Fruit fly (Drosophila melanogaster) whole organism, embryonic: Measurements from ENCODE around the gene CG32313.

Experiments used
- ATbp ChIP-seq: fragments of 200-800 bp; sonication (Bioruptor generic); optimal IDR thresholded peaks from 2 replicates; lab custom pipeline; 2017; ENCODE audit warnings: missing biosample characterization, mild to moderate bottlenecking, missing genetic modification characterization, missing genetic modification reagents
- Antp ChIP-seq: fragments of 200-800 bp; sonication (Bioruptor generic); optimal IDR thresholded peaks from 3 replicates; lab custom pipeline; 2016; ENCODE audit warnings: missing biosample characterization, missing genetic modification characterization
- Awh ChIP-seq: fragments of 200-800 bp; sonication (Bioruptor generic); IDR thresholded peaks from 2 replicates; pipeline ENCODE4, ENCODE4 v1.3.6; 2022; ENCODE audit warnings: missing biosample characterization, missing genetic modification characterization
- BEAF-32 ChIP-seq: fragments of 200-800 bp; sonication (Bioruptor generic); optimal IDR thresholded peaks from 3 replicates; lab custom pipeline; 2017; ENCODE audit warnings: missing biosample characterization, missing genetic modification characterization, mild to moderate bottlenecking, moderate library complexity, missing genetic modification reagents
- BtbVII ChIP-seq: fragments of 200-800 bp; sonication (Bioruptor generic); optimal IDR thresholded peaks from 3 replicates; lab custom pipeline; 2017; ENCODE audit warnings: missing biosample characterization, mild to moderate bottlenecking, missing genetic modification characterization
- CG10431 ChIP-seq: fragments of 200-800 bp; sonication (Bioruptor generic); optimal IDR thresholded peaks from 3 replicates; lab custom pipeline; 2018; ENCODE audit warnings: missing biosample characterization, mild to moderate bottlenecking, missing genetic modification characterization
- CG11247 ChIP-seq: fragments of 200-800 bp; sonication (Bioruptor generic); IDR thresholded peaks from 2 replicates; pipeline ENCODE4 v1.3.6; 2022; ENCODE audit warnings: missing biosample characterization, missing genetic modification characterization
- CG11560 ChIP-seq: fragments of 200-800 bp; sonication (Bioruptor generic); IDR thresholded peaks from 3 replicates; pipeline ENCODE4 v1.3.6; 2022; ENCODE audit warnings: missing biosample characterization, missing genetic modification characterization
- CG11695 ChIP-seq: fragments of 200-800 bp; sonication (Bioruptor generic); IDR thresholded peaks from 3 replicates; pipeline ENCODE4 v1.3.6; 2022; ENCODE audit warnings: missing biosample characterization, missing genetic modification characterization
- CG12104 ChIP-seq: fragments of 200-800 bp; sonication (Bioruptor generic); optimal IDR thresholded peaks from 3 replicates; lab custom pipeline; 2016; ENCODE audit warnings: missing biosample characterization, missing genetic modification characterization
- CG14710 ChIP-seq: fragments of 200-800 bp; sonication (Bioruptor generic); optimal IDR thresholded peaks from 3 replicates; lab custom pipeline; 2019; ENCODE audit warnings: missing biosample characterization, mild to moderate bottlenecking, missing genetic modification characterization, moderate library complexity
- CG15514 ChIP-seq: fragments of 200-800 bp; sonication (Bioruptor generic); optimal IDR thresholded peaks from 3 replicates; lab custom pipeline; 2017; ENCODE audit warnings: missing biosample characterization, missing genetic modification characterization, mild to moderate bottlenecking, moderate library complexity, missing genetic modification reagents
- CG18599 ChIP-seq: fragments of 200-800 bp; sonication (Bioruptor generic); optimal IDR thresholded peaks from 3 replicates; lab custom pipeline; 2017; ENCODE audit warnings: missing biosample characterization, missing genetic modification characterization, mild to moderate bottlenecking, moderate library complexity, missing genetic modification reagents
- CG2712 ChIP-seq: fragments of 200-800 bp; optimal IDR thresholded peaks from 3 replicates; lab custom pipeline; 2019; ENCODE audit warnings: missing biosample characterization, mild to moderate bottlenecking, missing genetic modification characterization, moderate library complexity
- CG31224 ChIP-seq: fragments of 200-800 bp; sonication (Bioruptor generic); IDR thresholded peaks from 2 replicates; pipeline ENCODE4 v1.3.6; 2022; ENCODE audit warnings: missing biosample characterization, missing genetic modification characterization
- CG32532 ChIP-seq: fragments of 200-800 bp; sonication (Bioruptor generic); IDR thresholded peaks from 2 replicates; pipeline ENCODE4 v1.3.6; 2022; ENCODE audit warnings: missing biosample characterization, missing genetic modification characterization
- CG6791 ChIP-seq: fragments of 200-800 bp; sonication (Bioruptor generic); IDR thresholded peaks from 3 replicates; pipeline ENCODE4 v1.3.6; 2022; ENCODE audit warnings: missing biosample characterization, missing genetic modification characterization; ENCODE audit not compliant: partially characterized antibody
- CG8089 ChIP-seq: fragments of 200-800 bp; sonication (Bioruptor generic); optimal IDR thresholded peaks from 3 replicates; lab custom pipeline; 2016; ENCODE audit warnings: missing biosample characterization, missing genetic modification characterization
- CG8359 ChIP-seq: fragments of 200-800 bp; sonication (Bioruptor generic); optimal IDR thresholded peaks from 2 replicates; lab custom pipeline; 2017; ENCODE audit warnings: missing biosample characterization, mild to moderate bottlenecking, missing genetic modification characterization, borderline replicate concordance
- CG8765 ChIP-seq: fragments of 200-800 bp; sonication (Bioruptor generic); IDR thresholded peaks from 2 replicates; pipeline ENCODE4 v1.3.6; 2022; ENCODE audit warnings: missing biosample characterization, missing genetic modification characterization
- CG9797 ChIP-seq: fragments of 200-800 bp; sonication (Bioruptor generic); optimal IDR thresholded peaks from 3 replicates; lab custom pipeline; 2018; ENCODE audit warnings: missing biosample characterization, mild to moderate bottlenecking, missing genetic modification characterization
- CTCF ChIP-seq: fragments of 200-800 bp; sonication (Bioruptor generic); optimal IDR thresholded peaks from 2 replicates; lab custom pipeline; 2017; ENCODE audit warnings: missing biosample characterization, mild to moderate bottlenecking, missing genetic modification characterization, moderate library complexity
- Dll ChIP-seq: fragments of 200-800 bp; sonication (Bioruptor generic); IDR thresholded peaks from 4 replicates; pipeline ENCODE4 v1.3.6; 2022; ENCODE audit warnings: missing biosample characterization, missing genetic modification characterization; ENCODE audit not compliant: partially characterized antibody
- E2f2 ChIP-seq: fragments of 200-800 bp; sonication (Bioruptor generic); IDR thresholded peaks from 2 replicates; pipeline ENCODE4 v1.3.6; 2022; ENCODE audit warnings: missing biosample characterization, missing genetic modification characterization
- Hmr ChIP-seq: fragments of 200-800 bp; sonication (Bioruptor generic); optimal IDR thresholded peaks from 3 replicates; lab custom pipeline; 2017; ENCODE audit warnings: mild to moderate bottlenecking, missing biosample characterization, missing genetic modification reagents, missing genetic modification characterization
- Meics ChIP-seq: fragments of 200-800 bp; sonication (Bioruptor generic); optimal IDR thresholded peaks from 2 replicates; lab custom pipeline; 2017; ENCODE audit warnings: missing biosample characterization, mild to moderate bottlenecking, missing genetic modification characterization
- Rfx ChIP-seq: fragments of 200-800 bp; sonication (Bioruptor generic); IDR thresholded peaks from 2 replicates; pipeline ENCODE4 v1.3.6; 2022; ENCODE audit warnings: missing biosample characterization, missing genetic modification characterization
- Xrp1 ChIP-seq: fragments of 200-800 bp; sonication (Bioruptor generic); IDR thresholded peaks from 2 replicates; pipeline ENCODE4 v1.3.6; 2022; ENCODE audit warnings: missing biosample characterization, missing genetic modification characterization
- amos ChIP-seq: fragments of 200-800 bp; sonication (Bioruptor generic); IDR thresholded peaks from 2 replicates; pipeline ENCODE4 v1.3.6; 2022; ENCODE audit warnings: missing biosample characterization, missing genetic modification characterization; ENCODE audit not compliant: partially characterized antibody
- bigmax ChIP-seq: fragments of 200-800 bp; sonication (Bioruptor generic); optimal IDR thresholded peaks from 2 replicates; lab custom pipeline; 2018; ENCODE audit warnings: missing biosample characterization, mild to moderate bottlenecking, missing genetic modification characterization
- caup ChIP-seq: fragments of 200-800 bp; sonication (Bioruptor generic); optimal IDR thresholded peaks from 3 replicates; lab custom pipeline; 2017; ENCODE audit warnings: missing biosample characterization, mild to moderate bottlenecking, missing genetic modification characterization, moderate library complexity; ENCODE audit not compliant: severe bottlenecking
- cwo ChIP-seq: fragments of 200-800 bp; sonication (Bioruptor generic); optimal IDR thresholded peaks from 3 replicates; lab custom pipeline; 2017; ENCODE audit warnings: missing biosample characterization, missing genetic modification characterization, mild to moderate bottlenecking, moderate library complexity, missing genetic modification reagents
- exex ChIP-seq: fragments of 200-800 bp; sonication (Bioruptor generic); optimal IDR thresholded peaks from 4 replicates; lab custom pipeline; 2018; ENCODE audit warnings: missing biosample characterization, mild to moderate bottlenecking, missing genetic modification characterization, moderate library complexity
- eyg ChIP-seq: fragments of 200-800 bp; sonication (Bioruptor generic); optimal IDR thresholded peaks from 3 replicates; lab custom pipeline; 2016; ENCODE audit warnings: missing biosample characterization, missing genetic modification characterization
- fd3F ChIP-seq: fragments of 200-800 bp; sonication (Bioruptor generic); optimal IDR thresholded peaks from 2 replicates; lab custom pipeline; 2018; ENCODE audit warnings: missing biosample characterization, mild to moderate bottlenecking, missing genetic modification characterization, moderate library complexity
- gem ChIP-seq: fragments of 200-800 bp; sonication (Bioruptor generic); optimal IDR thresholded peaks from 2 replicates; lab custom pipeline; 2019; ENCODE audit warnings: missing biosample characterization, mild to moderate bottlenecking, missing genetic modification characterization, moderate library complexity
- grau ChIP-seq: fragments of 200-800 bp; optimal IDR thresholded peaks from 3 replicates; lab custom pipeline; 2019; ENCODE audit warnings: missing biosample characterization, mild to moderate bottlenecking, missing genetic modification characterization, moderate library complexity
- gro ChIP-seq: fragments of 200-800 bp; sonication (Bioruptor generic); optimal IDR thresholded peaks from 2 replicates; lab custom pipeline; 2016; ENCODE audit warnings: missing biosample characterization, missing genetic modification characterization
- kah ChIP-seq: fragments of 200-800 bp; sonication (Bioruptor generic); optimal IDR thresholded peaks from 2 replicates; lab custom pipeline; 2018; ENCODE audit warnings: missing biosample characterization, mild to moderate bottlenecking, missing genetic modification characterization
- mam ChIP-seq: fragments of 200-800 bp; sonication (Bioruptor generic); optimal IDR thresholded peaks from 3 replicates; lab custom pipeline; 2016; ENCODE audit warnings: missing biosample characterization, missing genetic modification characterization
- onecut ChIP-seq: fragments of 200-800 bp; sonication (Bioruptor generic); IDR thresholded peaks from 2 replicates; pipeline ENCODE4 v1.3.6; 2022; ENCODE audit warnings: missing biosample characterization, missing genetic modification characterization
- otp ChIP-seq: fragments of 200-800 bp; sonication (Bioruptor generic); IDR thresholded peaks from 3 replicates; pipeline ENCODE4, ENCODE4 v1.3.6; 2022; ENCODE audit warnings: missing biosample characterization, missing genetic modification characterization
- sc ChIP-seq, 3 experiments: fragments of >200 bp in 2 of 3; fragments of 200-800 bp in 1 of 3; sonication (Bioruptor generic) in 1 of 3; optimal IDR thresholded peaks; 2 replicates in 2 of 3; 3 replicates in 1 of 3; lab custom pipeline; 2017; ENCODE audit warnings: mild to moderate bottlenecking in 1 of 3, missing biosample characterization in 1 of 3, missing genetic modification characterization in 1 of 3, missing genetic modification reagents in 1 of 3
- wdn ChIP-seq: fragments of 200-800 bp; sonication (Bioruptor generic); IDR thresholded peaks from 2 replicates; pipeline ENCODE4 v1.3.6; 2022; ENCODE audit warnings: missing biosample characterization, missing genetic modification characterization
- zfh2 ChIP-seq: fragments of 200-800 bp; sonication (Bioruptor generic); optimal IDR thresholded peaks from 2 replicates; lab custom pipeline; 2016; ENCODE audit warnings: missing biosample characterization, missing genetic modification characterization

Gene CG32313

DNA sequence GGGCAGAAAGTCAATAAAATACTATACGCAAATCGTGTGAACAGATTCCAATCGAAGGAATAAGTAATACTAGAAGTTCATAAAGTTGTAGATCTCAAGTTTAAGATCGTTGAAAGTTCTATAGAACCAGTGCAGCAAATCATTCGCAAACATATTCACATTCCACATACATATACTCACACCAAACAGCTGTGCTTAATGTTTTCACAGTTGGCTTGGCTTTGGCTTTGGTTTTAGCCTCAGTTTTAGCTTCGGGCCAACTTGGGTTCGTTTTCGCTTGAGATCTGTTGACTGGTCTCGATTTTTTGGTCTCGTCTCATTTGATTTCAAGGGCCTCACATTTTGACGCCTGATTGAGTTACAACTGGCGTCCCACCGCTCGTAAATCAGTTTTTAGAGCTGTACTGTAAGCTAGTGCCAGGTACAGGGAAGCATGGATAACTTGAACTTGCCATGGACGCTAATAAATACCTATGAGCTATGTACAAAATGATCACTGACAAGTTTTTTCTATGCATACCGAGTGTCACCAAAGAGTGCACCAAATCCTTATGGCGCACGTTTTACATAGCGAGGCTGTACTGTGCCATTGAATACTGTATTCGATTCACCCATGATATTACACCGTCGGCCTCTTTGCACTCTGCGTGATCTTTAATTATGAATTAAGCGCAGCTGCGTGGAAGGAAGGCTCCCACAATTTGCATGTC, 41.8 kb upstream of the CG32313 start (continued):
- TF ChIP-seq CG12104 (GFP tag; lab: Kevin White, UChicago) (peak; percentile 68), CG8765 (GFP tag; lab: Robert Waterston, UW) (peak; percentile 60; the same call in 1 of the 2 replicates), CG10431 (GFP tag; lab: Kevin White, UChicago) (no peak), Antp (GFP tag; lab: Kevin White, UChicago) (peak; percentile 92), CG31224 (GFP tag; lab: Robert Waterston, UW) (peak; percentile 81), gro (peak; percentile 91), CG11560 (tag; lab: Robert Waterston, UW) (peak; percentile 76), CG11247 (peak; percentile 84), Xrp1 (peak; percentile 85), wdn (GFP tag; lab: Robert Waterston, UW) (peak; percentile 77), CG9797 (GFP tag; lab: Kevin White, UChicago) (no peak), BEAF-32 (GFP tag; lab: Kevin White, UChicago) (no peak), gem (tag; lab: Kevin White, UChicago) (peak; percentile 82), amos (GFP tag; lab: Robert Waterston, UW) (no peak), CG8089 (GFP tag; lab: Kevin White, UChicago) (peak; percentile 38), Awh (GFP tag; lab: Robert Waterston, UW) (peak; percentile 84), sc (optimal IDR thresholded peaks at IDR 0.05; lab: Kevin White, UChicago) (no peak), sc (GFP tag; optimal IDR thresholded peaks at IDR 0.05; lab: Kevin White, UChicago) (no peak), CG11695 (GFP tag; lab: Robert Waterston, UW) (peak; percentile 82), kah (GFP tag; lab: Kevin White, UChicago) (peak; percentile 64), CG14710 (tag; lab: Kevin White, UChicago) (peak; percentile 46), Hmr (GFP tag; lab: Kevin White, UChicago) (peak; percentile 73), eyg (GFP tag; lab: Kevin White, UChicago) (peak; percentile 77), cwo (GFP tag; lab: Kevin White, UChicago) (peak; percentile 61), bigmax (GFP tag; lab: Kevin White, UChicago) (no peak), otp (GFP tag; lab: Robert Waterston, UW) (peak; percentile 89)
- TF ChIP-seq, all 482 proteins: peak for 389

dm6 chr3L:1586266-1587054, 40.9 kb upstream of the CG32313 start:
- no peak for TF ChIP-seq zfh2
- TF ChIP-seq CG2712 (tag; lab: Kevin White, UChicago) = peak; percentile 3
- TF ChIP-seq exex (tag; lab: Kevin White, UChicago) = peak; percentile 59
- TF ChIP-seq CG8359 (GFP tag; lab: Kevin White, UChicago) = peak; percentile 70
- peak; percentile 42; the same call in 1 of the 2 replicates for TF ChIP-seq CG8765 (GFP tag; lab: Robert Waterston, UW)
- no peak for TF ChIP-seq ATbp (GFP tag; lab: Kevin White, UChicago)
- TF ChIP-seq fd3F (GFP tag; lab: Kevin White, UChicago) = no peak
- TF ChIP-seq E2f2 = peak; percentile 24; the same call in 1 of the 2 replicates
- TF ChIP-seq CTCF (GFP tag; lab: Kevin White, UChicago) = peak; percentile 2
- TF ChIP-seq CG11695 (GFP tag; lab: Robert Waterston, UW) = peak; percentile 54; the same call in 2 of the 3 replicates
- peak; percentile 76 for TF ChIP-seq CG6791
- peak; percentile 65 for TF ChIP-seq CG32532 (GFP tag; lab: Robert Waterston, UW)
- TF ChIP-seq CG18599 = peak; percentile 32
- peak; percentile 38 for TF ChIP-seq BtbVII
- no peak for TF ChIP-seq grau (tag; lab: Kevin White, UChicago)
- peak; percentile 36 for TF ChIP-seq Meics (GFP tag; lab: Kevin White, UChicago)
- TF ChIP-seq Rfx (GFP tag; lab: Robert Waterston, UW) = peak; percentile 44; the same call in 1 of the 2 replicates
- TF ChIP-seq kah (GFP tag; lab: Kevin White, UChicago) = peak; percentile 33
- peak; percentile 24 for TF ChIP-seq CG15514 (GFP tag; lab: Kevin White, UChicago)
- TF ChIP-seq mam = no peak
- peak; percentile 70; the same call in 3 of the 4 replicates for TF ChIP-seq Dll
- TF ChIP-seq caup (GFP tag; lab: Kevin White, UChicago) = peak; percentile 17
- peak; percentile 31; the same call in 1 of the 2 replicates for TF ChIP-seq onecut (GFP tag; lab: Robert Waterston, UW)
